Fruit fly (Drosophila melanogaster) whole organism, embryonic: ENCODE measurements around the gene Pex10.

ENCODE experiments used
- BtbVII ChIP-seq: fragments of 200-800 bp; sonication (Bioruptor generic); optimal IDR thresholded peaks from 3 replicates; lab custom pipeline; 2017; ENCODE audit warnings: missing biosample characterization, mild to moderate bottlenecking, missing genetic modification characterization
- CG10147 ChIP-seq: fragments of 200-800 bp; sonication (Bioruptor generic); optimal IDR thresholded peaks from 2 replicates; lab custom pipeline; 2019; ENCODE audit warnings: missing biosample characterization, mild to moderate bottlenecking, missing genetic modification characterization, moderate library complexity
- CG10431 ChIP-seq: fragments of 200-800 bp; sonication (Bioruptor generic); optimal IDR thresholded peaks from 3 replicates; lab custom pipeline; 2018; ENCODE audit warnings: missing biosample characterization, mild to moderate bottlenecking, missing genetic modification characterization
- CG10654 ChIP-seq: fragments of 200-800 bp; sonication (Bioruptor generic); optimal IDR thresholded peaks from 2 replicates; lab custom pipeline; 2016; ENCODE audit warnings: missing biosample characterization, missing genetic modification characterization
- CG11456 ChIP-seq: fragments of 200-800 bp; sonication (Bioruptor generic); IDR thresholded peaks from 3 replicates; pipeline ENCODE4 v1.3.6; 2022; ENCODE audit warnings: missing biosample characterization, missing genetic modification characterization
- CG12299 ChIP-seq: fragments of 200-800 bp; sonication (Bioruptor generic); optimal IDR thresholded peaks from 2 replicates; lab custom pipeline; 2018; ENCODE audit warnings: missing biosample characterization, mild to moderate bottlenecking, missing genetic modification characterization
- CG12769 ChIP-seq: fragments of 200-800 bp; sonication (Bioruptor generic); optimal IDR thresholded peaks from 2 replicates; lab custom pipeline; 2019; ENCODE audit warnings: missing biosample characterization, mild to moderate bottlenecking, missing genetic modification characterization, moderate library complexity
- CG15073 ChIP-seq: fragments of 200-800 bp; sonication (Bioruptor generic); optimal IDR thresholded peaks from 2 replicates; lab custom pipeline; 2016; ENCODE audit warnings: missing biosample characterization, missing genetic modification characterization
- CG17359 ChIP-seq: fragments of 200-800 bp; sonication (Bioruptor generic); optimal IDR thresholded peaks from 3 replicates; lab custom pipeline; 2018; ENCODE audit warnings: missing biosample characterization, mild to moderate bottlenecking, missing genetic modification characterization, moderate library complexity
- CG17912 ChIP-seq: fragments of 200-800 bp; sonication (Bioruptor generic); optimal IDR thresholded peaks from 2 replicates; lab custom pipeline; 2018; ENCODE audit warnings: missing biosample characterization, mild to moderate bottlenecking, missing genetic modification characterization
- CG18011 ChIP-seq: fragments of 200-800 bp; sonication (Bioruptor generic); optimal IDR thresholded peaks from 2 replicates; lab custom pipeline; 2017; ENCODE audit warnings: missing biosample characterization, missing genetic modification characterization, mild to moderate bottlenecking, moderate library complexity, missing genotype
- CG3838 ChIP-seq: fragments of 200-800 bp; sonication (Bioruptor generic); optimal IDR thresholded peaks from 3 replicates; lab custom pipeline; 2016; ENCODE audit warnings: missing biosample characterization, missing genetic modification characterization
- CG3995 ChIP-seq: fragments of 200-800 bp; sonication (Bioruptor generic); optimal IDR thresholded peaks from 3 replicates; lab custom pipeline; 2016; ENCODE audit warnings: missing biosample characterization, missing genetic modification characterization
- CG6791 ChIP-seq: fragments of 200-800 bp; sonication (Bioruptor generic); IDR thresholded peaks from 3 replicates; pipeline ENCODE4 v1.3.6; 2022; ENCODE audit warnings: missing biosample characterization, missing genetic modification characterization; ENCODE audit not compliant: partially characterized antibody
- CHES-1-like ChIP-seq: fragments of 200-800 bp; sonication (Bioruptor generic); optimal IDR thresholded peaks from 2 replicates; lab custom pipeline; 2016; ENCODE audit warnings: missing biosample characterization, missing genetic modification characterization
- Dbx ChIP-seq: fragments of 200-800 bp; sonication (Bioruptor generic); IDR thresholded peaks from 3 replicates; pipeline ENCODE4 v1.3.6; 2022; ENCODE audit warnings: missing biosample characterization, missing genetic modification characterization
- E2f2 ChIP-seq: fragments of 200-800 bp; sonication (Bioruptor generic); IDR thresholded peaks from 2 replicates; pipeline ENCODE4 v1.3.6; 2022; ENCODE audit warnings: missing biosample characterization, missing genetic modification characterization
- Gug ChIP-seq: fragments of 200-800 bp; sonication (Bioruptor generic); IDR thresholded peaks from 4 replicates; pipeline ENCODE4 v1.3.6; 2022; ENCODE audit warnings: missing biosample characterization, missing genetic modification characterization
- HLH54F ChIP-seq: fragments of 200-800 bp; sonication (Bioruptor generic); optimal IDR thresholded peaks from 3 replicates; lab custom pipeline; 2016; ENCODE audit warnings: missing biosample characterization, missing genetic modification characterization
- Meics ChIP-seq: fragments of 200-800 bp; sonication (Bioruptor generic); optimal IDR thresholded peaks from 2 replicates; lab custom pipeline; 2017; ENCODE audit warnings: missing biosample characterization, mild to moderate bottlenecking, missing genetic modification characterization
- NfI ChIP-seq: fragments of 200-800 bp; sonication (Bioruptor generic); optimal IDR thresholded peaks from 3 replicates; lab custom pipeline; 2018; ENCODE audit warnings: missing biosample characterization, mild to moderate bottlenecking, missing genetic modification characterization, moderate library complexity
- Oaz ChIP-seq: fragments of 200-800 bp; sonication (Bioruptor generic); IDR thresholded peaks from 2 replicates; pipeline ENCODE4 v1.3.6; 2022; ENCODE audit warnings: missing biosample characterization, missing genetic modification characterization
- PHDP ChIP-seq: fragments of 200-800 bp; sonication (Bioruptor generic); optimal IDR thresholded peaks from 3 replicates; lab custom pipeline; 2018; ENCODE audit warnings: missing biosample characterization, mild to moderate bottlenecking, missing genetic modification characterization, moderate library complexity
- Ravus ChIP-seq: fragments of 200-800 bp; sonication (Bioruptor generic); IDR thresholded peaks from 2 replicates; pipeline ENCODE4 v1.3.6; 2022; ENCODE audit warnings: missing biosample characterization, missing genetic modification characterization
- Sox100B ChIP-seq: fragments of 200-800 bp; sonication (Bioruptor generic); optimal IDR thresholded peaks from 3 replicates; lab custom pipeline; 2018; ENCODE audit warnings: missing biosample characterization, mild to moderate bottlenecking, missing genetic modification characterization
- Sry-δ ChIP-seq: fragments of 200-800 bp; sonication (Bioruptor generic); optimal IDR thresholded peaks from 2 replicates; lab custom pipeline; 2016; ENCODE audit warnings: missing biosample characterization, missing genetic modification characterization
- Trl ChIP-seq, 3 experiments: fragments of >200 bp in 2 of 3; fragments of 200-800 bp in 1 of 3; sonication (Bioruptor generic) in 1 of 3; optimal IDR thresholded peaks; 2 replicates in 1 of 3; 3 replicates in 2 of 3; lab custom pipeline; 2016 to 2017; ENCODE audit warnings: missing biosample characterization in 1 of 3, missing genetic modification characterization in 1 of 3
- Usf ChIP-seq: fragments of 200-800 bp; sonication (Bioruptor generic); optimal IDR thresholded peaks from 2 replicates; lab custom pipeline; 2017; ENCODE audit warnings: missing genotype, missing biosample characterization, missing genetic modification characterization
- YL-1 ChIP-seq: fragments of 200-800 bp; sonication (Bioruptor generic); optimal IDR thresholded peaks from 3 replicates; lab custom pipeline; 2017; ENCODE audit warnings: missing biosample characterization, mild to moderate bottlenecking, missing genetic modification characterization
- bbx ChIP-seq: fragments of 200-800 bp; sonication (Bioruptor generic); IDR thresholded peaks from 2 replicates; pipeline ENCODE4 v1.3.6; 2022; ENCODE audit warnings: missing biosample characterization, missing genetic modification characterization; ENCODE audit not compliant: partially characterized antibody
- cad ChIP-seq: fragments of >200 bp; optimal IDR thresholded peaks from 2 replicates; lab custom pipeline; 2017; ENCODE audit warnings: missing biosample characterization, missing genetic modification characterization
- crc ChIP-seq: fragments of 200-800 bp; sonication (Bioruptor generic); optimal IDR thresholded peaks from 2 replicates; lab custom pipeline; 2016; ENCODE audit warnings: missing biosample characterization, missing genetic modification characterization
- eve ChIP-seq, 2 experiments: fragments of >200 bp; optimal IDR thresholded peaks; 2 replicates each; lab custom pipeline; 2017; ENCODE audit warnings: missing biosample characterization in 2 of 2, missing genetic modification characterization in 2 of 2
- exex ChIP-seq: fragments of 200-800 bp; sonication (Bioruptor generic); optimal IDR thresholded peaks from 4 replicates; lab custom pipeline; 2018; ENCODE audit warnings: missing biosample characterization, mild to moderate bottlenecking, missing genetic modification characterization, moderate library complexity
- gce ChIP-seq: fragments of 200-800 bp; sonication (Bioruptor generic); IDR thresholded peaks from 3 replicates; pipeline ENCODE4 v1.3.6; 2022; ENCODE audit warnings: missing biosample characterization, missing genetic modification characterization
- grn ChIP-seq: fragments of 200-800 bp; sonication (Bioruptor generic); optimal IDR thresholded peaks from 3 replicates; lab custom pipeline; 2017; ENCODE audit warnings: missing biosample characterization, missing genetic modification characterization
- gro ChIP-seq: fragments of 200-800 bp; sonication (Bioruptor generic); optimal IDR thresholded peaks from 2 replicates; lab custom pipeline; 2016; ENCODE audit warnings: missing biosample characterization, missing genetic modification characterization
- lilli ChIP-seq: fragments of 200-800 bp; sonication (Bioruptor generic); optimal IDR thresholded peaks from 3 replicates; lab custom pipeline; 2016; ENCODE audit warnings: missing biosample characterization, missing genetic modification characterization
- luna ChIP-seq: fragments of 200-800 bp; sonication (Bioruptor generic); optimal IDR thresholded peaks from 2 replicates; lab custom pipeline; 2016; ENCODE audit warnings: missing biosample characterization, missing genetic modification characterization
- oc ChIP-seq: fragments of 200-800 bp; sonication (Bioruptor generic); optimal IDR thresholded peaks from 2 replicates; lab custom pipeline; 2018; ENCODE audit warnings: missing biosample characterization, mild to moderate bottlenecking, missing genetic modification characterization, moderate library complexity
- pan ChIP-seq, 4 experiments: fragments of >200 bp in 3 of 4; fragments of 200-800 bp in 1 of 4; sonication (Bioruptor generic) in 1 of 4; optimal IDR thresholded peaks in 3 of 4; IDR thresholded peaks in 1 of 4; 2 replicates each; pipeline versions ENCODE4 v1.3.6 to Lab custom; 2017 to 2022; ENCODE audit warnings: missing biosample characterization in 2 of 4, missing genetic modification characterization in 2 of 4, mixed read lengths in 1 of 4
- pho ChIP-seq: fragments of 200-800 bp; sonication (Bioruptor generic); optimal IDR thresholded peaks from 2 replicates; lab custom pipeline; 2016; ENCODE audit warnings: missing biosample characterization, missing genetic modification characterization
- pnt ChIP-seq: fragments of 200-800 bp; sonication (Bioruptor generic); optimal IDR thresholded peaks from 3 replicates; lab custom pipeline; 2016; ENCODE audit warnings: missing biosample characterization, missing genetic modification characterization
- pum ChIP-seq: fragments of 200-800 bp; sonication (Bioruptor generic); optimal IDR thresholded peaks from 2 replicates; lab custom pipeline; 2016; ENCODE audit warnings: missing biosample characterization, missing genetic modification characterization
- slp2 ChIP-seq: fragments of 200-800 bp; sonication (Bioruptor generic); optimal IDR thresholded peaks from 2 replicates; lab custom pipeline; 2016; ENCODE audit warnings: missing biosample characterization, missing genetic modification characterization
- sob ChIP-seq: fragments of 200-800 bp; sonication (Bioruptor generic); IDR thresholded peaks from 2 replicates; pipeline ENCODE4 v1.3.6; 2022; ENCODE audit warnings: missing biosample characterization, missing genetic modification characterization
- sqz ChIP-seq: fragments of 200-800 bp; sonication (Bioruptor generic); optimal IDR thresholded peaks from 3 replicates; lab custom pipeline; 2018; ENCODE audit warnings: missing biosample characterization, mild to moderate bottlenecking, missing genetic modification characterization
- wek ChIP-seq: fragments of 200-800 bp; sonication (Bioruptor generic); optimal IDR thresholded peaks from 3 replicates; lab custom pipeline; 2018; ENCODE audit warnings: missing biosample characterization, mild to moderate bottlenecking, missing genetic modification characterization, moderate library complexity
- zf30C ChIP-seq: fragments of 200-800 bp; sonication (Bioruptor generic); optimal IDR thresholded peaks from 3 replicates; lab custom pipeline; 2018; ENCODE audit warnings: missing biosample characterization, mild to moderate bottlenecking, missing genetic modification characterization

The Pex10 gene

dm6 chr3L:1602064-1602832 lies 44.2 kb downstream of the Pex10 start, which contains the start of gene CG12104 (continued):
- peak; percentile 29 for TF ChIP-seq CG12299 (tag; lab: Kevin White, UChicago)
- no peak for TF ChIP-seq Gug (GFP tag; lab: Robert Waterston, UW)
- no peak for TF ChIP-seq BtbVII (GFP tag; lab: Kevin White, UChicago)
- TF ChIP-seq CG12769 (tag; lab: Kevin White, UChicago): no peak
- no peak for TF ChIP-seq CG11456
- TF ChIP-seq CG10147 (GFP tag; lab: Kevin White, UChicago): no peak
- TF ChIP-seq CG17359 (tag; lab: Kevin White, UChicago): no peak
- TF ChIP-seq Usf: no peak
- TF ChIP-seq CG17912 (GFP tag; lab: Kevin White, UChicago): no peak
- TF ChIP-seq gce: no peak
- no peak for TF ChIP-seq cad (GFP tag; lab: Kevin White, UChicago)
- peak; percentile 79 for TF ChIP-seq grn (GFP tag; lab: Kevin White, UChicago)
- TF ChIP-seq Oaz (GFP tag; lab: Robert Waterston, UW): no peak
- no peak for TF ChIP-seq wek (GFP tag; lab: Kevin White, UChicago)
- no peak for TF ChIP-seq CG3995 (GFP tag; lab: Kevin White, UChicago)
- no peak for TF ChIP-seq CG18011
- no peak for TF ChIP-seq pum (GFP tag; lab: Kevin White, UChicago)
- TF ChIP-seq zf30C: no peak
- TF ChIP-seq Dbx: no peak
- TF ChIP-seq gro (GFP tag; lab: Kevin White, UChicago): no peak
- TF ChIP-seq pnt: no peak
- peak; percentile 44 for TF ChIP-seq NfI (GFP tag; lab: Kevin White, UChicago)
- peak; percentile 51 for TF ChIP-seq CG10431 (GFP tag; lab: Kevin White, UChicago)
- TF ChIP-seq sqz: no peak
- TF ChIP-seq luna (GFP tag; lab: Kevin White, UChicago): no peak
- peak; percentile 14 for TF ChIP-seq PHDP (tag; lab: Kevin White, UChicago)
- TF ChIP-seq slp2 (GFP tag; lab: Kevin White, UChicago): no peak
- TF ChIP-seq YL-1 (GFP tag; lab: Kevin White, UChicago): peak; percentile 41
- TF ChIP-seq pan (optimal IDR thresholded peaks at IDR 0.05; lab: Kevin White, UChicago): no peak
- TF ChIP-seq pan (GFP tag; optimal IDR thresholded peaks at IDR 0.05 in 1 of 2, IDR thresholded peaks at IDR 0.05 in 1 of 2): no peak
- TF ChIP-seq Sox100B (GFP tag; lab: Kevin White, UChicago): no peak
- no peak for TF ChIP-seq Trl (optimal IDR thresholded peaks at IDR 0.05; lab: Kevin White, UChicago)
- TF ChIP-seq Trl (GFP tag; optimal IDR thresholded peaks at IDR 0.05; lab: Kevin White, UChicago): no peak
- no peak for TF ChIP-seq lilli (GFP tag; lab: Kevin White, UChicago)
- no peak for TF ChIP-seq Ravus (GFP tag; lab: Robert Waterston, UW)
- TF ChIP-seq CG15073 (GFP tag; lab: Kevin White, UChicago): no peak
- TF ChIP-seq HLH54F (GFP tag; lab: Kevin White, UChicago): no peak
- TF ChIP-seq CG3838 (GFP tag; lab: Kevin White, UChicago): no peak
- no peak for TF ChIP-seq CHES-1-like (GFP tag; lab: Kevin White, UChicago)
- TF ChIP-seq bbx: no peak
- TF ChIP-seq CG10654 (GFP tag; lab: Kevin White, UChicago): no peak
- no peak for TF ChIP-seq crc (GFP tag; lab: Kevin White, UChicago)
- TF ChIP-seq E2f2 (GFP tag; lab: Robert Waterston, UW): peak; percentile 35; the same call in 1 of the 2 replicates
- no peak for TF ChIP-seq oc (tag; lab: Kevin White, UChicago)
- TF ChIP-seq Meics (GFP tag; lab: Kevin White, UChicago): no peak
- TF ChIP-seq eve (GFP tag; optimal IDR thresholded peaks at IDR 0.05; lab: Kevin White, UChicago): no peak
- TF ChIP-seq Sry-δ: no peak
- peak; percentile 99 for TF ChIP-seq exex (tag; lab: Kevin White, UChicago)
- no peak for TF ChIP-seq pho (GFP tag; lab: Kevin White, UChicago)
- TF ChIP-seq CG6791 (GFP tag; lab: Robert Waterston, UW): no peak
- TF ChIP-seq sob (GFP tag; lab: Robert Waterston, UW): 0 out of 2 replicates have a peak, but pooled peaks have one; percentile 14
